Fruit fly (Drosophila melanogaster) whole organism, wandering third instar larva: ENCODE results near the gene Ykt6.
A peak's percentile ranks its signal among the peaks of the same experiment; 100 is the strongest.

Experiments
- h ChIP-seq: fragments of 200-800 bp; sonication (Bioruptor generic); optimal IDR thresholded peaks from 3 replicates; lab custom pipeline; 2016; ENCODE audit warnings: missing biosample characterization, mild to moderate bottlenecking, missing genetic modification characterization
- usp ChIP-seq: fragments of >200 bp; optimal IDR thresholded peaks from 2 replicates; lab custom pipeline; 2017; ENCODE audit warnings: missing biosample characterization, missing genetic modification characterization
- woc ChIP-seq: sonication (Bioruptor generic); optimal IDR thresholded peaks from 2 replicates; lab custom pipeline; 2016; ENCODE audit warnings: missing biosample characterization, mild to moderate bottlenecking, missing genetic modification characterization

- TF ChIP-seq woc (GFP tag; lab: Kevin White, UChicago) (no peak), h (GFP tag; lab: Kevin White, UChicago) (peak; percentile 86), usp (GFP tag; lab: Kevin White, UChicago) (no peak)
Measured at dm6 chrX:7920081-7920688, at the start of gene Ykt6, which contains the start of gene hdm.
